Fruit fly (Drosophila melanogaster) S2 (cell line): ENCODE measurements around the gene CG6254.

Experiments
- CG8478 ChIP-seq: fragments of >200 bp; optimal IDR thresholded peaks from 2 replicates; lab custom pipeline; 2018
- CTCF ChIP-seq, 2 experiments: fragments of >200 bp; optimal IDR thresholded peaks; 2 replicates each; lab custom pipeline; 2018

dm6 chr3R:10203554-10203953, 42.4 kb upstream of the CG6254 start:
- TF ChIP-seq CG8478 (lab: Kevin White, UChicago), result no peak
- peak; percentile 87 to 91 for TF ChIP-seq CTCF (optimal IDR thresholded peaks at IDR 0.05; lab: Kevin White, UChicago)
